Fruit fly (Drosophila melanogaster) whole organism, embryonic: ENCODE data around the gene CG5087.

Experiments
- ATbp ChIP-seq: fragments of 200-800 bp; sonication (Bioruptor generic); optimal IDR thresholded peaks from 2 replicates; lab custom pipeline; 2017; ENCODE audit warnings: missing biosample characterization, mild to moderate bottlenecking, missing genetic modification characterization, missing genetic modification reagents
- Aef1 ChIP-seq: fragments of 200-800 bp; sonication (Bioruptor generic); IDR thresholded peaks from 3 replicates; pipeline ENCODE4 v1.3.6; 2022; ENCODE audit warnings: missing biosample characterization, missing genetic modification characterization
- Atf3 ChIP-seq: fragments of 200-800 bp; sonication (Bioruptor generic); optimal IDR thresholded peaks from 3 replicates; lab custom pipeline; 2016; ENCODE audit warnings: missing biosample characterization, missing genetic modification characterization
- BEAF-32 ChIP-seq: fragments of 200-800 bp; sonication (Bioruptor generic); optimal IDR thresholded peaks from 3 replicates; lab custom pipeline; 2017; ENCODE audit warnings: missing biosample characterization, missing genetic modification characterization, mild to moderate bottlenecking, moderate library complexity, missing genetic modification reagents
- Bgb ChIP-seq: fragments of 200-800 bp; sonication (Bioruptor generic); IDR thresholded peaks from 2 replicates; pipeline ENCODE4 v1.3.6; 2022; ENCODE audit warnings: missing biosample characterization, missing genetic modification characterization; ENCODE audit not compliant: partially characterized antibody
- CG10565 ChIP-seq: fragments of 200-800 bp; sonication (Bioruptor generic); optimal IDR thresholded peaks from 3 replicates; lab custom pipeline; 2016; ENCODE audit warnings: missing biosample characterization, mild to moderate bottlenecking, missing genetic modification characterization
- CG12155 ChIP-seq: fragments of 200-800 bp; sonication (Bioruptor generic); optimal IDR thresholded peaks from 3 replicates; lab custom pipeline; 2016; ENCODE audit warnings: missing biosample characterization, missing genetic modification characterization
- CG12769 ChIP-seq: fragments of 200-800 bp; sonication (Bioruptor generic); optimal IDR thresholded peaks from 2 replicates; lab custom pipeline; 2019; ENCODE audit warnings: missing biosample characterization, mild to moderate bottlenecking, missing genetic modification characterization, moderate library complexity
- CG15269 ChIP-seq: fragments of 200-800 bp; sonication (Bioruptor generic); optimal IDR thresholded peaks from 2 replicates; lab custom pipeline; 2018; ENCODE audit warnings: missing biosample characterization, mild to moderate bottlenecking, missing genetic modification characterization, moderate library complexity
- CG17186 ChIP-seq: fragments of 200-800 bp; sonication (Bioruptor generic); optimal IDR thresholded peaks from 3 replicates; lab custom pipeline; 2017; ENCODE audit warnings: missing biosample characterization, missing genetic modification reagents, missing genetic modification characterization
- CG17829 ChIP-seq: fragments of 200-800 bp; optimal IDR thresholded peaks from 2 replicates; lab custom pipeline; 2019; ENCODE audit warnings: missing biosample characterization, mild to moderate bottlenecking, missing genetic modification characterization, moderate library complexity
- CG18476 ChIP-seq: fragments of 200-800 bp; sonication (Bioruptor generic); optimal IDR thresholded peaks from 2 replicates; lab custom pipeline; 2016; ENCODE audit warnings: missing biosample characterization, mild to moderate bottlenecking, missing genetic modification characterization
- CG3281 ChIP-seq: fragments of 200-800 bp; sonication (Bioruptor generic); optimal IDR thresholded peaks from 3 replicates; lab custom pipeline; 2017; ENCODE audit warnings: missing biosample characterization, mild to moderate bottlenecking, missing genetic modification characterization
- CG3407 ChIP-seq: fragments of 200-800 bp; sonication (Bioruptor generic); optimal IDR thresholded peaks from 2 replicates; lab custom pipeline; 2018; ENCODE audit warnings: missing biosample characterization, mild to moderate bottlenecking, missing genetic modification characterization
- CG4282 ChIP-seq: fragments of 200-800 bp; sonication (Bioruptor generic); optimal IDR thresholded peaks from 2 replicates; lab custom pipeline; 2016; ENCODE audit warnings: missing biosample characterization, missing genetic modification characterization
- CG8290 ChIP-seq, 3 experiments: fragments of 200-800 bp; sonication (Bioruptor generic); optimal IDR thresholded peaks; 2 replicates each; lab custom pipeline; 2016 to 2019; ENCODE audit warnings: missing biosample characterization in 3 of 3, missing genetic modification characterization in 3 of 3, mild to moderate bottlenecking in 2 of 3, moderate library complexity in 1 of 3
- CG8924 ChIP-seq: fragments of 200-800 bp; optimal IDR thresholded peaks from 3 replicates; lab custom pipeline; 2019; ENCODE audit warnings: missing biosample characterization, mild to moderate bottlenecking, missing genetic modification characterization, moderate library complexity
- CG9609 ChIP-seq: fragments of 200-800 bp; sonication (Bioruptor generic); optimal IDR thresholded peaks from 3 replicates; lab custom pipeline; 2016; ENCODE audit warnings: missing biosample characterization, missing genetic modification characterization
- CG9797 ChIP-seq: fragments of 200-800 bp; sonication (Bioruptor generic); optimal IDR thresholded peaks from 3 replicates; lab custom pipeline; 2018; ENCODE audit warnings: missing biosample characterization, mild to moderate bottlenecking, missing genetic modification characterization
- CkIIα-i1 ChIP-seq: fragments of 200-800 bp; sonication (Bioruptor generic); IDR thresholded peaks from 2 replicates; pipeline ENCODE4 v1.3.6; 2022; ENCODE audit warnings: missing biosample characterization, missing genetic modification characterization
- CoRest ChIP-seq: fragments of 200-800 bp; sonication (Bioruptor generic); optimal IDR thresholded peaks from 3 replicates; lab custom pipeline; 2018; ENCODE audit warnings: missing biosample characterization, mild to moderate bottlenecking, missing genetic modification characterization, moderate library complexity
- D ChIP-seq, 2 experiments: fragments of 200-800 bp in 1 of 2; fragments of >200 bp in 1 of 2; sonication (Bioruptor generic) in 1 of 2; optimal IDR thresholded peaks; 2 replicates in 1 of 2; 3 replicates in 1 of 2; lab custom pipeline; 2017; ENCODE audit warnings: mild to moderate bottlenecking in 1 of 2, missing biosample characterization in 1 of 2, missing genetic modification characterization in 1 of 2, missing genetic modification reagents in 1 of 2
- MESR4 ChIP-seq: fragments of 200-800 bp; sonication (Bioruptor generic); optimal IDR thresholded peaks from 2 replicates; lab custom pipeline; 2018; ENCODE audit warnings: missing biosample characterization, mild to moderate bottlenecking, missing genetic modification characterization, moderate library complexity
- Sox100B ChIP-seq: fragments of 200-800 bp; sonication (Bioruptor generic); optimal IDR thresholded peaks from 3 replicates; lab custom pipeline; 2018; ENCODE audit warnings: missing biosample characterization, mild to moderate bottlenecking, missing genetic modification characterization
- Spps ChIP-seq: fragments of 200-800 bp; sonication (Bioruptor generic); optimal IDR thresholded peaks from 2 replicates; lab custom pipeline; 2018; ENCODE audit warnings: missing biosample characterization, mild to moderate bottlenecking, missing genetic modification characterization
- Sry-δ ChIP-seq: fragments of 200-800 bp; sonication (Bioruptor generic); optimal IDR thresholded peaks from 2 replicates; lab custom pipeline; 2016; ENCODE audit warnings: missing biosample characterization, missing genetic modification characterization
- Ssrp ChIP-seq: fragments of 200-800 bp; sonication (Bioruptor generic); optimal IDR thresholded peaks from 2 replicates; lab custom pipeline; 2018; ENCODE audit warnings: missing biosample characterization, mild to moderate bottlenecking, missing genetic modification characterization, moderate library complexity
- Taf1 ChIP-seq: fragments of 200-800 bp; sonication (Bioruptor generic); IDR thresholded peaks from 2 replicates; pipeline ENCODE4 v1.3.6; 2022; ENCODE audit warnings: missing biosample characterization, missing genetic modification characterization
- Trl ChIP-seq, 3 experiments: fragments of >200 bp in 2 of 3; fragments of 200-800 bp in 1 of 3; sonication (Bioruptor generic) in 1 of 3; optimal IDR thresholded peaks; 2 replicates in 1 of 3; 3 replicates in 2 of 3; lab custom pipeline; 2016 to 2017; ENCODE audit warnings: missing biosample characterization in 1 of 3, missing genetic modification characterization in 1 of 3
- ara ChIP-seq: fragments of 200-800 bp; sonication (Bioruptor generic); IDR thresholded peaks from 2 replicates; pipeline ENCODE4 v1.3.6; 2022; ENCODE audit warnings: missing biosample characterization, missing genetic modification characterization
- cas ChIP-seq: fragments of 200-800 bp; sonication (Bioruptor generic); IDR thresholded peaks from 2 replicates; pipeline ENCODE4 v1.3.6; 2022; ENCODE audit warnings: missing biosample characterization, missing genetic modification characterization
- cwo ChIP-seq: fragments of 200-800 bp; sonication (Bioruptor generic); optimal IDR thresholded peaks from 3 replicates; lab custom pipeline; 2017; ENCODE audit warnings: missing biosample characterization, missing genetic modification characterization, mild to moderate bottlenecking, moderate library complexity, missing genetic modification reagents
- dan ChIP-seq: fragments of 200-800 bp; sonication (Bioruptor generic); IDR thresholded peaks from 2 replicates; pipeline ENCODE4 v1.3.6; 2022; ENCODE audit warnings: missing biosample characterization, missing genetic modification characterization
- dm ChIP-seq: fragments of 200-800 bp; sonication (Bioruptor generic); optimal IDR thresholded peaks from 3 replicates; lab custom pipeline; 2016; ENCODE audit warnings: missing biosample characterization, missing genetic modification characterization
- eve ChIP-seq, 2 experiments: fragments of >200 bp; optimal IDR thresholded peaks; 2 replicates each; lab custom pipeline; 2017; ENCODE audit warnings: missing biosample characterization in 2 of 2, missing genetic modification characterization in 2 of 2
- ftz-f1 ChIP-seq: fragments of 200-800 bp; sonication (Bioruptor generic); optimal IDR thresholded peaks from 2 replicates; lab custom pipeline; 2016; ENCODE audit warnings: missing biosample characterization, missing genetic modification characterization
- grau ChIP-seq: fragments of 200-800 bp; optimal IDR thresholded peaks from 3 replicates; lab custom pipeline; 2019; ENCODE audit warnings: missing biosample characterization, mild to moderate bottlenecking, missing genetic modification characterization, moderate library complexity
- hkb ChIP-seq, 2 experiments: fragments of 200-800 bp in 1 of 2; fragments of >200 bp in 1 of 2; sonication (Bioruptor generic) in 1 of 2; IDR thresholded peaks in 1 of 2; optimal IDR thresholded peaks in 1 of 2; 2 replicates each; pipeline versions ENCODE4 v1.3.6 to Lab custom; 2017 to 2022; ENCODE audit warnings: missing biosample characterization in 1 of 2, missing genetic modification characterization in 1 of 2
- jigr1 ChIP-seq: fragments of 200-800 bp; sonication (Bioruptor generic); IDR thresholded peaks from 3 replicates; pipeline ENCODE4 v1.3.6; 2022; ENCODE audit warnings: missing biosample characterization, missing genetic modification characterization
- lola ChIP-seq, 3 experiments: fragments of >200 bp in 2 of 3; fragments of 200-800 bp in 1 of 3; sonication (Bioruptor generic) in 1 of 3; optimal IDR thresholded peaks; 2 replicates each; lab custom pipeline; 2017 to 2019; ENCODE audit warnings: missing biosample characterization in 3 of 3, missing genetic modification characterization in 3 of 3, mild to moderate bottlenecking in 1 of 3, moderate library complexity in 1 of 3
- mirr ChIP-seq: fragments of 200-800 bp; sonication (Bioruptor generic); optimal IDR thresholded peaks from 3 replicates; lab custom pipeline; 2018; ENCODE audit warnings: missing biosample characterization, mild to moderate bottlenecking, missing genetic modification characterization
- onecut ChIP-seq: fragments of 200-800 bp; sonication (Bioruptor generic); IDR thresholded peaks from 2 replicates; pipeline ENCODE4 v1.3.6; 2022; ENCODE audit warnings: missing biosample characterization, missing genetic modification characterization
- org-1 ChIP-seq: fragments of 200-800 bp; sonication (Bioruptor generic); optimal IDR thresholded peaks from 2 replicates; lab custom pipeline; 2017; ENCODE audit warnings: missing biosample characterization, missing genetic modification characterization
- pb ChIP-seq: fragments of 200-800 bp; sonication (Bioruptor generic); optimal IDR thresholded peaks from 3 replicates; lab custom pipeline; 2016; ENCODE audit warnings: missing biosample characterization, missing genetic modification characterization
- pros ChIP-seq: fragments of 200-800 bp; sonication (Bioruptor generic); optimal IDR thresholded peaks from 3 replicates; lab custom pipeline; 2019; ENCODE audit warnings: missing biosample characterization, mild to moderate bottlenecking, missing genetic modification characterization, moderate library complexity
- stwl ChIP-seq: fragments of 200-800 bp; sonication (Bioruptor generic); optimal IDR thresholded peaks from 3 replicates; lab custom pipeline; 2018; ENCODE audit warnings: missing biosample characterization, mild to moderate bottlenecking, missing genetic modification characterization, moderate library complexity
- tin ChIP-seq: fragments of 200-800 bp; sonication (Bioruptor generic); optimal IDR thresholded peaks from 3 replicates; lab custom pipeline; 2016; ENCODE audit warnings: missing biosample characterization, missing genetic modification characterization
- twi ChIP-seq: fragments of 200-800 bp; optimal IDR thresholded peaks from 2 replicates; lab custom pipeline; 2019; ENCODE audit warnings: missing biosample characterization, mild to moderate bottlenecking, missing genetic modification characterization, moderate library complexity
- zfh2 ChIP-seq: fragments of 200-800 bp; sonication (Bioruptor generic); optimal IDR thresholded peaks from 2 replicates; lab custom pipeline; 2016; ENCODE audit warnings: missing biosample characterization, missing genetic modification characterization

CG5087 gene

dm6 chr3L:9028057-9028456, 30.1 kb downstream of the CG5087 start (continued):
- no peak for TF ChIP-seq Trl (optimal IDR thresholded peaks at IDR 0.05; lab: Kevin White, UChicago)
- peak; percentile 31 for TF ChIP-seq Trl (GFP tag; optimal IDR thresholded peaks at IDR 0.05; lab: Kevin White, UChicago)
- TF ChIP-seq CG12769 (tag; lab: Kevin White, UChicago) = no peak
- no peak for TF ChIP-seq pb (GFP tag; lab: Kevin White, UChicago)
- TF ChIP-seq cas (GFP tag; lab: Robert Waterston, UW) = no peak
- peak; percentile 30 for TF ChIP-seq CG15269 (tag; lab: Kevin White, UChicago)
- TF ChIP-seq ATbp (GFP tag; lab: Kevin White, UChicago) = peak; percentile 1
- TF ChIP-seq hkb (optimal IDR thresholded peaks at IDR 0.05; lab: Kevin White, UChicago) = no peak
- TF ChIP-seq hkb (GFP tag; IDR thresholded peaks at IDR 0.05; lab: Robert Waterston, UW) = peak; percentile 50; the same call in 1 of the 2 replicates
- no peak for TF ChIP-seq CG3281 (GFP tag; lab: Kevin White, UChicago)
- peak; percentile 46 for TF ChIP-seq twi (tag; lab: Kevin White, UChicago)
- peak in 1 of 2 experiments; percentile 57 for TF ChIP-seq eve (GFP tag; optimal IDR thresholded peaks at IDR 0.05; lab: Kevin White, UChicago)
- no peak for TF ChIP-seq Aef1 (GFP tag; lab: Robert Waterston, UW)
- TF ChIP-seq tin (GFP tag; lab: Kevin White, UChicago) = peak; percentile 47
- TF ChIP-seq Taf1 (GFP tag; lab: Robert Waterston, UW) = no peak
- TF ChIP-seq Sry-δ (GFP tag; lab: Kevin White, UChicago) = no peak
- no peak for TF ChIP-seq D (optimal IDR thresholded peaks at IDR 0.05; lab: Kevin White, UChicago)
- TF ChIP-seq D (GFP tag; optimal IDR thresholded peaks at IDR 0.05; lab: Kevin White, UChicago) = peak; percentile 38
- peak; percentile 63 for TF ChIP-seq CoRest
- TF ChIP-seq grau (tag; lab: Kevin White, UChicago) = peak; percentile 58
- no peak for TF ChIP-seq mirr (GFP tag; lab: Kevin White, UChicago)
- TF ChIP-seq BEAF-32 (GFP tag; lab: Kevin White, UChicago) = no peak
- TF ChIP-seq lola (GFP tag; optimal IDR thresholded peaks at IDR 0.05; lab: Kevin White, UChicago) = peak in 1 of 3 experiments; percentile 76
- TF ChIP-seq CG3407 (GFP tag; lab: Kevin White, UChicago) = peak; percentile 10
- TF ChIP-seq CG9797 (GFP tag; lab: Kevin White, UChicago) = no peak
- TF ChIP-seq CG4282 (GFP tag; lab: Kevin White, UChicago) = no peak
- peak; percentile 56 for TF ChIP-seq Atf3 (GFP tag; lab: Kevin White, UChicago)
- no peak for TF ChIP-seq zfh2 (GFP tag; lab: Kevin White, UChicago)
- no peak for TF ChIP-seq org-1 (GFP tag; lab: Kevin White, UChicago)
- TF ChIP-seq onecut (GFP tag; lab: Robert Waterston, UW) = no peak
- peak; percentile 38 for TF ChIP-seq CG9609 (GFP tag; lab: Kevin White, UChicago)
- no peak for TF ChIP-seq ara
- TF ChIP-seq dm (GFP tag; lab: Kevin White, UChicago) = peak; percentile 23
- TF ChIP-seq CG17186 (GFP tag; lab: Kevin White, UChicago) = no peak
- TF ChIP-seq CG10565 (GFP tag; lab: Kevin White, UChicago) = no peak
- TF ChIP-seq MESR4 (GFP tag; lab: Kevin White, UChicago) = no peak
- peak; percentile 69 for TF ChIP-seq CG8924 (tag; lab: Kevin White, UChicago)
- no peak for TF ChIP-seq ftz-f1
- TF ChIP-seq jigr1 (GFP tag; lab: Robert Waterston, UW) = no peak
- no peak for TF ChIP-seq dan (GFP tag; lab: Robert Waterston, UW)
- TF ChIP-seq Ssrp (tag; lab: Kevin White, UChicago) = peak; percentile 63
- peak; percentile 26 for TF ChIP-seq Spps
- peak; percentile 30 for TF ChIP-seq Sox100B (GFP tag; lab: Kevin White, UChicago)
- no peak for TF ChIP-seq Bgb (GFP tag; lab: Robert Waterston, UW)
- no peak for TF ChIP-seq CkIIα-i1 (GFP tag; lab: Robert Waterston, UW)
- TF ChIP-seq pros = no peak
- no peak for TF ChIP-seq CG12155 (GFP tag; lab: Kevin White, UChicago)
- TF ChIP-seq stwl (tag; lab: Kevin White, UChicago) = no peak
- peak; percentile 55 for TF ChIP-seq CG17829
- no peak for TF ChIP-seq cwo (GFP tag; lab: Kevin White, UChicago)
- TF ChIP-seq CG18476 (GFP tag; lab: Kevin White, UChicago) = peak; percentile 26
- TF ChIP-seq CG8290 (GFP tag; optimal IDR thresholded peaks at IDR 0.05; lab: Kevin White, UChicago) = no peak
- no peak for TF ChIP-seq CG8290 (tag; optimal IDR thresholded peaks at IDR 0.05; lab: Kevin White, UChicago)
